Worm (Caenorhabditis elegans) whole organism, L1 larva: ENCODE data around the gene pqn-39.

ENCODE experiments used
- F16B12.6 ChIP-seq: fragments of 150-350 bp; optimal IDR thresholded peaks from 2 replicates; lab custom pipeline; 2014; ENCODE audit warnings: missing biosample characterization, missing genetic modification characterization
- Y116A8C.19 ChIP-seq: sonication (generic microtip); optimal IDR thresholded peaks from 2 replicates; lab custom pipeline; 2016; ENCODE audit warnings: missing compliant biosample characterization, missing genetic modification characterization, borderline replicate concordance
- aly-2 ChIP-seq: fragments of 150-350 bp; optimal IDR thresholded peaks from 2 replicates; lab custom pipeline; 2014; ENCODE audit warnings: missing biosample characterization, missing genetic modification characterization
- ama-1 ChIP-seq: fragments of 150-350 bp; optimal IDR thresholded peaks from 2 replicates; lab custom pipeline; 2014
- blmp-1 ChIP-seq: fragments of 150-350 bp; optimal IDR thresholded peaks from 2 replicates; lab custom pipeline; 2014; ENCODE audit warnings: missing biosample characterization, missing genetic modification characterization
- ceh-82 ChIP-seq, 3 experiments: fragments of 150-350 bp in 1 of 3; sonication (generic microtip) in 2 of 3; optimal IDR thresholded peaks; 2 replicates each; lab custom pipeline; 2014 to 2017; ENCODE audit warnings: missing biosample characterization in 3 of 3, missing genetic modification characterization in 3 of 3
- ceh-88 ChIP-seq: fragments of 200-800 bp; sonication (Bioruptor generic); IDR thresholded peaks from 2 replicates; pipeline ENCODE4 v1.3.6; 2022; ENCODE audit warnings: missing genetic modification characterization, missing compliant biosample characterization
- dsc-1 ChIP-seq: sonication (generic microtip); optimal IDR thresholded peaks from 2 replicates; lab custom pipeline; 2016; ENCODE audit warnings: mild to moderate bottlenecking, missing genetic modification characterization, missing compliant biosample characterization
- efl-1 ChIP-seq, 4 experiments: fragments of 150-350 bp; optimal IDR thresholded peaks in 3 of 4; peaks in 1 of 4; 1 replicate in 1 of 4; 2 replicates in 3 of 4; lab custom pipeline; 2014; ENCODE audit warnings: missing biosample characterization in 2 of 4, missing genetic modification characterization in 2 of 4, missing genetic modification reagents in 2 of 4
- elt-3 ChIP-seq, 6 experiments: fragments of 150-350 bp in 1 of 6; sonication (generic microtip); optimal IDR thresholded peaks; 2 replicates each; lab custom pipeline; 2017 to 2018; ENCODE audit warnings: missing biosample characterization in 6 of 6, missing genetic modification characterization in 6 of 6, inconsistent platforms in 1 of 6
- ets-5 ChIP-seq: fragments of 200-800 bp; sonication (Bioruptor generic); IDR thresholded peaks from 2 replicates; pipeline ENCODE4 v1.3.6; 2022; ENCODE audit warnings: missing genetic modification characterization, missing compliant biosample characterization
- fkh-4 ChIP-seq: sonication (generic microtip); optimal IDR thresholded peaks from 2 replicates; lab custom pipeline; 2016; ENCODE audit warnings: missing compliant biosample characterization, missing genetic modification characterization, borderline replicate concordance
- fos-1 ChIP-seq: fragments of 150-350 bp; optimal IDR thresholded peaks from 2 replicates; lab custom pipeline; 2014; ENCODE audit warnings: missing biosample characterization, missing genetic modification characterization
- hpl-2 ChIP-seq: fragments of 150-350 bp; optimal IDR thresholded peaks from 2 replicates; lab custom pipeline; 2014; ENCODE audit warnings: missing biosample characterization, missing genetic modification reagents, missing genetic modification characterization
- irx-1 ChIP-seq: sonication (generic microtip); optimal IDR thresholded peaks from 2 replicates; lab custom pipeline; 2016; ENCODE audit warnings: missing genetic modification characterization, missing compliant biosample characterization
- jun-1 ChIP-seq: fragments of 150-350 bp; optimal IDR thresholded peaks from 2 replicates; lab custom pipeline; 2014; ENCODE audit warnings: missing biosample characterization, missing genetic modification reagents, missing genetic modification characterization
- lin-13 ChIP-seq: fragments of 150-350 bp; optimal IDR thresholded peaks from 2 replicates; lab custom pipeline; 2014; ENCODE audit warnings: missing biosample characterization, missing genetic modification reagents, missing genetic modification characterization
- lin-35 ChIP-seq, 2 experiments: fragments of 150-350 bp; optimal IDR thresholded peaks; 2 replicates each; lab custom pipeline; 2014; ENCODE audit warnings: missing biosample characterization in 2 of 2, missing genetic modification characterization in 2 of 2, missing genetic modification reagents in 2 of 2
- lir-3 ChIP-seq: sonication (generic microtip); optimal IDR thresholded peaks from 2 replicates; lab custom pipeline; 2016; ENCODE audit warnings: mild to moderate bottlenecking, missing genetic modification characterization, moderate library complexity, missing compliant biosample characterization; ENCODE audit not compliant: poor library complexity
- lsy-2 ChIP-seq, 2 experiments: fragments of 150-350 bp; optimal IDR thresholded peaks; 2 replicates each; lab custom pipeline; 2014; ENCODE audit warnings: missing biosample characterization in 2 of 2, missing genetic modification characterization in 2 of 2
- mab-9 ChIP-seq: fragments of 200-800 bp; sonication (Bioruptor generic); IDR thresholded peaks from 2 replicates; pipeline ENCODE4 v1.3.6; 2022; ENCODE audit warnings: missing genetic modification reagents, missing genetic modification characterization, missing compliant biosample characterization
- mep-1 ChIP-seq: fragments of 150-350 bp; optimal IDR thresholded peaks from 2 replicates; lab custom pipeline; 2014; ENCODE audit warnings: missing biosample characterization, missing genetic modification characterization
- nhr-11 ChIP-seq: fragments of 150-350 bp; optimal IDR thresholded peaks from 2 replicates; lab custom pipeline; 2014; ENCODE audit warnings: missing biosample characterization, missing genetic modification characterization
- nhr-12 ChIP-seq: sonication (generic microtip); optimal IDR thresholded peaks from 2 replicates; lab custom pipeline; 2017; ENCODE audit warnings: missing biosample characterization, missing genetic modification characterization
- nhr-19 ChIP-seq: fragments of 200-800 bp; sonication (Bioruptor generic); conservative IDR thresholded peaks from 2 replicates; pipeline ENCODE4 v1.3.6; 2022; ENCODE audit warnings: missing genetic modification characterization, missing compliant biosample characterization
- nhr-20 ChIP-seq: sonication (generic microtip); optimal IDR thresholded peaks from 2 replicates; lab custom pipeline; 2016; ENCODE audit warnings: mild to moderate bottlenecking, missing genetic modification characterization, missing compliant biosample characterization
- nhr-28 ChIP-seq: fragments of 150-350 bp; optimal IDR thresholded peaks from 2 replicates; lab custom pipeline; 2014; ENCODE audit warnings: missing biosample characterization, missing genetic modification characterization
- nhr-71 ChIP-seq: sonication (generic microtip); optimal IDR thresholded peaks from 2 replicates; lab custom pipeline; 2016; ENCODE audit warnings: mild to moderate bottlenecking, missing genetic modification characterization, moderate library complexity, missing compliant biosample characterization
- nhr-85 ChIP-seq: sonication (generic microtip); peaks from one replicate; lab custom pipeline; 2016; ENCODE audit warnings: missing genetic modification characterization, inconsistent platforms, missing compliant biosample characterization
- nhr-90 ChIP-seq: sonication (generic microtip); optimal IDR thresholded peaks from 2 replicates; lab custom pipeline; 2016; ENCODE audit warnings: mild to moderate bottlenecking, missing genetic modification characterization, missing compliant biosample characterization; ENCODE audit not compliant: poor library complexity
- pag-3 ChIP-seq: sonication (generic microtip); optimal IDR thresholded peaks from 2 replicates; lab custom pipeline; 2017; ENCODE audit warnings: missing genetic modification characterization, mild to moderate bottlenecking, missing compliant biosample characterization, antibody characterized with exemption, borderline replicate concordance; ENCODE audit not compliant: insufficient read depth
- pqm-1 ChIP-seq: sonication (generic microtip); optimal IDR thresholded peaks from 3 replicates; lab custom pipeline; 2017; ENCODE audit warnings: missing biosample characterization, missing genetic modification characterization
- rnt-1 ChIP-seq: sonication (generic microtip); optimal IDR thresholded peaks from 2 replicates; lab custom pipeline; 2016; ENCODE audit warnings: mild to moderate bottlenecking, missing genetic modification characterization, moderate library complexity, missing compliant biosample characterization
- snu-23 ChIP-seq: sonication (generic microtip); optimal IDR thresholded peaks from 2 replicates; lab custom pipeline; 2016; ENCODE audit warnings: missing genetic modification characterization, missing compliant biosample characterization
- sup-37 ChIP-seq: fragments of 200-800 bp; sonication (Bioruptor generic); optimal IDR thresholded peaks from 2 replicates; lab custom pipeline; 2018; ENCODE audit warnings: mild to moderate bottlenecking, missing genetic modification characterization, missing compliant biosample characterization
- tlp-1 ChIP-seq: fragments of 150-350 bp; optimal IDR thresholded peaks from 2 replicates; lab custom pipeline; 2014; ENCODE audit warnings: missing biosample characterization, missing genetic modification characterization
- unc-130 ChIP-seq: fragments of 150-350 bp; optimal IDR thresholded peaks from 2 replicates; lab custom pipeline; 2017; ENCODE audit warnings: missing biosample characterization, missing genetic modification characterization, inconsistent platforms
- unc-30 ChIP-seq: sonication (generic microtip); optimal IDR thresholded peaks from 2 replicates; lab custom pipeline; 2017; ENCODE audit warnings: missing biosample characterization, missing genetic modification characterization
- xbp-1 ChIP-seq: sonication (generic microtip); optimal IDR thresholded peaks from 2 replicates; lab custom pipeline; 2016; ENCODE audit warnings: missing genetic modification characterization, missing compliant biosample characterization
- zag-1 ChIP-seq: fragments of 150-350 bp; optimal IDR thresholded peaks from 2 replicates; lab custom pipeline; 2014; ENCODE audit warnings: missing biosample characterization, missing genetic modification characterization
- zip-4 ChIP-seq: fragments of 200-800 bp; sonication (Bioruptor generic); optimal IDR thresholded peaks from 2 replicates; lab custom pipeline; 2018; ENCODE audit warnings: mild to moderate bottlenecking, missing genetic modification characterization, moderate library complexity, missing compliant biosample characterization
- ztf-4 ChIP-seq: fragments of 150-350 bp; optimal IDR thresholded peaks from 2 replicates; lab custom pipeline; 2014; ENCODE audit warnings: missing biosample characterization, missing genetic modification characterization

pqn-39 gene

DNA sequence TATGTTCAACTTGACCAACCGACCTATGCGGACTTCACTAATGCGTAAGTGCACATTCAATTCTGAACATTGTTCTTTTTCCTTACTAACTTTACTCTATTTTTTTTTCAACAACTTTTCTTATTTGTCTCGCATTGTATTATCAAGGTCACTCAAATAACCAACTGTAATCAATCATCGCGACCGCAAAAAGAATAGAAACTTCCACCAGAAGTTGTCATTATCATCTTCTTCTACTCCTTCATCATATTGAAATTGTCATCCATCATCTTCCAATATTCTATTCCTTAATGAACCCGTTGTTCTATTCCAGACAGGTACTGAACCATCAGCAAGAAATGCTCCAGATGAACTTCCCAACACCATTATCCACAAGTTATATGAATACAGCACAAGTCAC, 29.1 kb downstream of the pqn-39 start (continued):
- TF ChIP-seq zip-4 (no peak), dsc-1 (tag; lab: Kevin White, UChicago) (no peak), nhr-90 (tag; lab: Kevin White, UChicago) (no peak), ceh-82 (tag; optimal IDR thresholded peaks at IDR 0.05; lab: Kevin White, UChicago) (no peak), fos-1 (tag; lab: Kevin White, UChicago) (no peak), lir-3 (no peak), pqm-1 (no peak), lin-13 (GFP tag; lab: Kevin White, UChicago) (no peak), nhr-11 (tag; lab: Kevin White, UChicago) (no peak), ceh-88 (GFP tag; lab: Robert Waterston, UW) (no peak), pag-3 (tag; lab: Kevin White, UChicago) (no peak), fkh-4 (tag; lab: Kevin White, UChicago) (no peak), efl-1 (optimal IDR thresholded peaks at IDR 0.05; lab: Kevin White, UChicago) (no peak), efl-1 (GFP tag; optimal IDR thresholded peaks at IDR 0.05 in 1 of 2; lab: Kevin White, UChicago) (no peak), sup-37 (GFP tag; lab: Kevin White, UChicago) (no peak), irx-1 (tag; lab: Kevin White, UChicago) (peak; percentile 3), lin-35 (GFP tag; optimal IDR thresholded peaks at IDR 0.05; lab: Kevin White, UChicago) (peak in 1 of 2 experiments; percentile 28), nhr-71 (tag; lab: Kevin White, UChicago) (peak; percentile 47), mab-9 (GFP tag; lab: Robert Waterston, UW) (no peak), rnt-1 (tag; lab: Kevin White, UChicago) (no peak), xbp-1 (tag; lab: Kevin White, UChicago) (no peak), unc-130 (tag; lab: Kevin White, UChicago) (no peak), ama-1 (lab: Kevin White, UChicago) (no peak), Y116A8C.19 (no peak), nhr-28 (tag; lab: Kevin White, UChicago) (no peak), aly-2 (tag; lab: Kevin White, UChicago) (no peak), snu-23 (GFP tag; lab: Kevin White, UChicago) (peak; percentile 33), nhr-85 (tag; lab: Kevin White, UChicago) (peak; percentile 81), tlp-1 (no peak), hpl-2 (no peak), zag-1 (tag; lab: Kevin White, UChicago) (no peak), F16B12.6 (tag; lab: Kevin White, UChicago) (no peak)

DNA sequence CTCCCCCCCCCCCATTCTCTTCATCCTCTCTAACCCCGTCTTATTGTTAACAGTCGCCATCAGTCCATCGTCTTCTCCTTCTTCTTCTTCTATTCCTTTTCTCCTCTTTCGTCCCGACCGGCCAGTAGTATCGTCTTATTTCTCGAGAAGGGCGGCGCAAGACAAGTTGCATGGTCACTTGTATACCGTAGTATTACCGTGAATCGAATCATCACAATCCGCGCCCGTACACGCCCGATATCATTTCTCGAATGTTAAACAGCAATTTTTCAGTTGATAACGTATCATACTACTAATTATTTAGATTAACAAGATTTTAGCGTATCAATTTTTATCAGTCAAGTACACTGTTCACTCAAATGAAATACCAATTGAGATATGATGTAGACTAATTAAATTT, 30.6 kb downstream of the pqn-39 start:
- no peak for TF ChIP-seq lir-3
- no peak for TF ChIP-seq unc-30 (tag; lab: Kevin White, UChicago)
- TF ChIP-seq ztf-4: no peak
- TF ChIP-seq nhr-90 (tag; lab: Kevin White, UChicago): peak; percentile 0
- peak; percentile 38 for TF ChIP-seq unc-130 (tag; lab: Kevin White, UChicago)
- TF ChIP-seq mep-1 (tag; lab: Kevin White, UChicago): no peak
- peak; percentile 12 for TF ChIP-seq snu-23 (GFP tag; lab: Kevin White, UChicago)
- peak in 1 of 2 experiments; percentile 56 for TF ChIP-seq lsy-2 (tag; optimal IDR thresholded peaks at IDR 0.05; lab: Kevin White, UChicago)
- TF ChIP-seq ets-5 (GFP tag; lab: Robert Waterston, UW): no peak
- TF ChIP-seq pag-3 (tag; lab: Kevin White, UChicago): no peak
- 0 out of 2 replicates have a peak, but pooled peaks have one; percentile 1 for TF ChIP-seq nhr-19 (GFP tag; lab: Robert Waterston, UW)
- TF ChIP-seq nhr-85 (tag; lab: Kevin White, UChicago): peak; percentile 73
- TF ChIP-seq elt-3 (tag; optimal IDR thresholded peaks at IDR 0.05; lab: Kevin White, UChicago): peak; percentile 71 to 98 (median 92)
- TF ChIP-seq nhr-12 (tag; lab: Kevin White, UChicago): no peak
- peak; percentile 21 for TF ChIP-seq nhr-71 (tag; lab: Kevin White, UChicago)
- no peak for TF ChIP-seq jun-1 (tag; lab: Kevin White, UChicago)
- peak; percentile 64 for TF ChIP-seq blmp-1
- peak; percentile 28 for TF ChIP-seq nhr-20 (tag; lab: Kevin White, UChicago)
